Fruit fly (Drosophila melanogaster) whole organism, embryonic: ENCODE results near the gene CG9107.
A peak's percentile ranks its signal among the peaks of the same experiment; 100 is the strongest.

Source experiments
- Adf1 ChIP-seq: fragments of 200-800 bp; sonication (Bioruptor generic); IDR thresholded peaks from 2 replicates; pipeline ENCODE4 v1.3.6; 2022; ENCODE audit warnings: missing biosample characterization, missing genetic modification characterization
- Awh ChIP-seq: fragments of 200-800 bp; sonication (Bioruptor generic); IDR thresholded peaks from 2 replicates; pipeline ENCODE4, ENCODE4 v1.3.6; 2022; ENCODE audit warnings: missing biosample characterization, missing genetic modification characterization
- B-H1 ChIP-seq: fragments of 200-800 bp; sonication (Bioruptor generic); IDR thresholded peaks from 3 replicates; pipeline ENCODE4 v1.3.6; 2022; ENCODE audit warnings: missing biosample characterization, missing genetic modification characterization
- CG10209 ChIP-seq: fragments of 200-800 bp; sonication (Bioruptor generic); optimal IDR thresholded peaks from 3 replicates; lab custom pipeline; 2017; ENCODE audit warnings: missing biosample characterization, mild to moderate bottlenecking, missing genetic modification characterization, missing genetic modification reagents
- CG11456 ChIP-seq: fragments of 200-800 bp; sonication (Bioruptor generic); IDR thresholded peaks from 3 replicates; pipeline ENCODE4 v1.3.6; 2022; ENCODE audit warnings: missing biosample characterization, missing genetic modification characterization
- CG11504 ChIP-seq: fragments of 200-800 bp; sonication (Bioruptor generic); optimal IDR thresholded peaks from 3 replicates; lab custom pipeline; 2019; ENCODE audit warnings: missing biosample characterization, mild to moderate bottlenecking, missing genetic modification characterization, moderate library complexity
- CG12659 ChIP-seq: fragments of 200-800 bp; sonication (Bioruptor generic); optimal IDR thresholded peaks from 3 replicates; lab custom pipeline; 2017; ENCODE audit warnings: mild to moderate bottlenecking, missing biosample characterization, missing genetic modification reagents, missing genetic modification characterization
- CG15011 ChIP-seq: fragments of 200-800 bp; sonication (Bioruptor generic); optimal IDR thresholded peaks from 3 replicates; lab custom pipeline; 2018; ENCODE audit warnings: missing biosample characterization, mild to moderate bottlenecking, missing genetic modification characterization
- CG16779 ChIP-seq: fragments of 200-800 bp; sonication (Bioruptor generic); IDR thresholded peaks from 2 replicates; pipeline ENCODE4 v1.3.6; 2022; ENCODE audit warnings: missing biosample characterization, missing genetic modification characterization
- CG16813 ChIP-seq: fragments of 200-800 bp; sonication (Bioruptor generic); IDR thresholded peaks from 3 replicates; pipeline ENCODE4 v1.3.6; 2022; ENCODE audit warnings: missing biosample characterization, missing genetic modification characterization; ENCODE audit not compliant: partially characterized antibody
- CG17612 ChIP-seq: fragments of 200-800 bp; sonication (Bioruptor generic); IDR thresholded peaks from 2 replicates; pipeline ENCODE4 v1.3.6; 2022; ENCODE audit warnings: missing biosample characterization, missing genetic modification characterization
- CG1832 ChIP-seq: fragments of 200-800 bp; sonication (Bioruptor generic); optimal IDR thresholded peaks from 2 replicates; lab custom pipeline; 2017; ENCODE audit warnings: missing biosample characterization, mild to moderate bottlenecking, missing genetic modification characterization, inconsistent platforms
- CG2889 ChIP-seq: fragments of 200-800 bp; sonication (Bioruptor generic); IDR thresholded peaks from 3 replicates; pipeline ENCODE4 v1.3.6; 2022; ENCODE audit warnings: missing biosample characterization, missing genetic modification characterization
- CG31441 ChIP-seq: fragments of 200-800 bp; sonication (Bioruptor generic); IDR thresholded peaks from 2 replicates; pipeline ENCODE4 v1.3.6; 2022; ENCODE audit warnings: missing biosample characterization, missing genetic modification characterization
- CG42726 ChIP-seq: fragments of 200-800 bp; sonication (Bioruptor generic); IDR thresholded peaks from 2 replicates; pipeline ENCODE4 v1.3.6; 2022; ENCODE audit warnings: missing biosample characterization, missing genetic modification characterization; ENCODE audit not compliant: partially characterized antibody
- CG4707 ChIP-seq: fragments of 200-800 bp; sonication (Bioruptor generic); optimal IDR thresholded peaks from 2 replicates; lab custom pipeline; 2018; ENCODE audit warnings: missing biosample characterization, mild to moderate bottlenecking, missing genetic modification characterization, moderate library complexity
- CG6654 ChIP-seq: fragments of 200-800 bp; sonication (Bioruptor generic); optimal IDR thresholded peaks from 2 replicates; lab custom pipeline; 2017; ENCODE audit warnings: missing biosample characterization, mild to moderate bottlenecking, missing genetic modification characterization
- CG6791 ChIP-seq: fragments of 200-800 bp; sonication (Bioruptor generic); IDR thresholded peaks from 3 replicates; pipeline ENCODE4 v1.3.6; 2022; ENCODE audit warnings: missing biosample characterization, missing genetic modification characterization; ENCODE audit not compliant: partially characterized antibody
- CG7357 ChIP-seq: fragments of 200-800 bp; sonication (Bioruptor generic); IDR thresholded peaks from 3 replicates; pipeline ENCODE4 v1.3.6; 2022; ENCODE audit warnings: missing biosample characterization, missing genetic modification characterization
- CG9609 ChIP-seq: fragments of 200-800 bp; sonication (Bioruptor generic); optimal IDR thresholded peaks from 3 replicates; lab custom pipeline; 2016; ENCODE audit warnings: missing biosample characterization, missing genetic modification characterization
- Deaf1 ChIP-seq: fragments of 200-800 bp; optimal IDR thresholded peaks from 3 replicates; lab custom pipeline; 2019; ENCODE audit warnings: missing biosample characterization, mild to moderate bottlenecking, missing genetic modification characterization, moderate library complexity
- Dll ChIP-seq: fragments of 200-800 bp; sonication (Bioruptor generic); IDR thresholded peaks from 4 replicates; pipeline ENCODE4 v1.3.6; 2022; ENCODE audit warnings: missing biosample characterization, missing genetic modification characterization; ENCODE audit not compliant: partially characterized antibody
- Gug ChIP-seq: fragments of 200-800 bp; sonication (Bioruptor generic); IDR thresholded peaks from 4 replicates; pipeline ENCODE4 v1.3.6; 2022; ENCODE audit warnings: missing biosample characterization, missing genetic modification characterization
- HLHmδ ChIP-seq: fragments of 200-800 bp; sonication (Bioruptor generic); optimal IDR thresholded peaks from 2 replicates; lab custom pipeline; 2018; ENCODE audit warnings: missing biosample characterization, mild to moderate bottlenecking, missing genetic modification characterization, moderate library complexity
- Hsf ChIP-seq: fragments of 200-800 bp; sonication (Bioruptor generic); optimal IDR thresholded peaks from 3 replicates; lab custom pipeline; 2016; ENCODE audit warnings: missing biosample characterization, missing genetic modification characterization
- Kr ChIP-seq: fragments of 200-800 bp; sonication (Bioruptor generic); optimal IDR thresholded peaks from 2 replicates; lab custom pipeline; 2017; ENCODE audit warnings: missing biosample characterization, mild to moderate bottlenecking, missing genetic modification characterization
- Sox102F ChIP-seq: fragments of 200-800 bp; sonication (Bioruptor generic); optimal IDR thresholded peaks from 2 replicates; lab custom pipeline; 2018; ENCODE audit warnings: missing biosample characterization, mild to moderate bottlenecking, missing genetic modification characterization, moderate library complexity
- Trl ChIP-seq, 3 experiments: fragments of >200 bp in 2 of 3; fragments of 200-800 bp in 1 of 3; sonication (Bioruptor generic) in 1 of 3; optimal IDR thresholded peaks; 2 replicates in 1 of 3; 3 replicates in 2 of 3; lab custom pipeline; 2016 to 2017; ENCODE audit warnings: missing biosample characterization in 1 of 3, missing genetic modification characterization in 1 of 3
- ara ChIP-seq: fragments of 200-800 bp; sonication (Bioruptor generic); IDR thresholded peaks from 2 replicates; pipeline ENCODE4 v1.3.6; 2022; ENCODE audit warnings: missing biosample characterization, missing genetic modification characterization
- cad ChIP-seq: fragments of >200 bp; optimal IDR thresholded peaks from 2 replicates; lab custom pipeline; 2017; ENCODE audit warnings: missing biosample characterization, missing genetic modification characterization
- danr ChIP-seq: fragments of 200-800 bp; sonication (Bioruptor generic); IDR thresholded peaks from 2 replicates; pipeline ENCODE4 v1.3.6; 2022; ENCODE audit warnings: missing biosample characterization, missing genetic modification characterization
- disco-r ChIP-seq: fragments of 200-800 bp; sonication (Bioruptor generic); optimal IDR thresholded peaks from 2 replicates; lab custom pipeline; 2016; ENCODE audit warnings: missing biosample characterization, missing genetic modification characterization
- en ChIP-seq: fragments of 200-800 bp; sonication (Bioruptor generic); optimal IDR thresholded peaks from 2 replicates; lab custom pipeline; 2016; ENCODE audit warnings: missing biosample characterization, missing genetic modification characterization
- fd3F ChIP-seq: fragments of 200-800 bp; sonication (Bioruptor generic); optimal IDR thresholded peaks from 2 replicates; lab custom pipeline; 2018; ENCODE audit warnings: missing biosample characterization, mild to moderate bottlenecking, missing genetic modification characterization, moderate library complexity
- ftz-f1 ChIP-seq: fragments of 200-800 bp; sonication (Bioruptor generic); optimal IDR thresholded peaks from 2 replicates; lab custom pipeline; 2016; ENCODE audit warnings: missing biosample characterization, missing genetic modification characterization
- ind ChIP-seq: fragments of 200-800 bp; sonication (Bioruptor generic); optimal IDR thresholded peaks from 3 replicates; lab custom pipeline; 2016; ENCODE audit warnings: missing biosample characterization, missing genetic modification characterization
- inv ChIP-seq: fragments of 200-800 bp; sonication (Bioruptor generic); IDR thresholded peaks from 2 replicates; pipeline ENCODE4 v1.3.6; 2022; ENCODE audit warnings: missing biosample characterization, missing genetic modification characterization; ENCODE audit not compliant: partially characterized antibody
- kah ChIP-seq: fragments of 200-800 bp; sonication (Bioruptor generic); optimal IDR thresholded peaks from 2 replicates; lab custom pipeline; 2018; ENCODE audit warnings: missing biosample characterization, mild to moderate bottlenecking, missing genetic modification characterization
- lab ChIP-seq: fragments of 200-800 bp; sonication (Bioruptor generic); optimal IDR thresholded peaks from 3 replicates; lab custom pipeline; 2017; ENCODE audit warnings: missing biosample characterization, missing genetic modification characterization, mild to moderate bottlenecking, moderate library complexity, missing genetic modification reagents
- lov ChIP-seq, 2 experiments: fragments of 200-800 bp in 1 of 2; fragments of >200 bp in 1 of 2; sonication (Bioruptor generic) in 1 of 2; IDR thresholded peaks in 1 of 2; optimal IDR thresholded peaks in 1 of 2; 2 replicates in 1 of 2; 3 replicates in 1 of 2; pipeline versions ENCODE4 v1.3.6 to Lab custom; 2017 to 2022; ENCODE audit warnings: missing biosample characterization in 1 of 2, missing genetic modification characterization in 1 of 2
- luna ChIP-seq: fragments of 200-800 bp; sonication (Bioruptor generic); optimal IDR thresholded peaks from 2 replicates; lab custom pipeline; 2016; ENCODE audit warnings: missing biosample characterization, missing genetic modification characterization
- nerfin-2 ChIP-seq: fragments of 200-800 bp; sonication (Bioruptor generic); IDR thresholded peaks from 2 replicates; pipeline ENCODE4 v1.3.6; 2022; ENCODE audit warnings: missing biosample characterization, missing genetic modification characterization; ENCODE audit not compliant: partially characterized antibody
- odd ChIP-seq: fragments of 200-800 bp; sonication (Bioruptor generic); optimal IDR thresholded peaks from 2 replicates; lab custom pipeline; 2017; ENCODE audit warnings: missing biosample characterization, mild to moderate bottlenecking, missing genetic modification characterization
- phol ChIP-seq: fragments of 200-800 bp; sonication (Bioruptor generic); optimal IDR thresholded peaks from 3 replicates; lab custom pipeline; 2018; ENCODE audit warnings: missing biosample characterization, mild to moderate bottlenecking, missing genetic modification characterization, moderate library complexity
- pnt ChIP-seq: fragments of 200-800 bp; sonication (Bioruptor generic); optimal IDR thresholded peaks from 3 replicates; lab custom pipeline; 2016; ENCODE audit warnings: missing biosample characterization, missing genetic modification characterization
- ranshi ChIP-seq: fragments of 200-800 bp; sonication (Bioruptor generic); IDR thresholded peaks from 2 replicates; pipeline ENCODE4 v1.3.6; 2022; ENCODE audit warnings: missing biosample characterization, missing genetic modification characterization
- ssp ChIP-seq: fragments of 200-800 bp; sonication (Bioruptor generic); IDR thresholded peaks from 2 replicates; pipeline ENCODE4 v1.3.6; 2022; ENCODE audit warnings: missing biosample characterization, missing genetic modification characterization
- tna ChIP-seq: fragments of 200-800 bp; sonication (Bioruptor generic); IDR thresholded peaks from 2 replicates; pipeline ENCODE4 v1.3.6; 2022; ENCODE audit warnings: missing biosample characterization, missing genetic modification characterization; ENCODE audit not compliant: partially characterized antibody
- wek ChIP-seq: fragments of 200-800 bp; sonication (Bioruptor generic); optimal IDR thresholded peaks from 3 replicates; lab custom pipeline; 2018; ENCODE audit warnings: missing biosample characterization, mild to moderate bottlenecking, missing genetic modification characterization, moderate library complexity

CG9107 gene

dm6 chr2L:6065823-6066222 is 41.5 kb upstream of the CG9107 start, which contains the start of the genes Fbw5 and CG9147 (continued):
- peak; percentile 99 for TF ChIP-seq odd (GFP tag; lab: Kevin White, UChicago)
- peak; percentile 98 for TF ChIP-seq CG4707
- peak; percentile 63 for TF ChIP-seq tna (GFP tag; lab: Robert Waterston, UW)
- TF ChIP-seq phol (tag; lab: Kevin White, UChicago), result peak; percentile 98
- peak; percentile 96 for TF ChIP-seq ssp
- TF ChIP-seq ranshi, result peak; percentile 100
- peak; percentile 65 for TF ChIP-seq Dll
- peak; percentile 92 for TF ChIP-seq Deaf1 (tag; lab: Kevin White, UChicago)
- peak; percentile 39 for TF ChIP-seq HLHmδ (GFP tag; lab: Kevin White, UChicago)
- TF ChIP-seq inv (GFP tag; lab: Robert Waterston, UW), result peak; percentile 18; the same call in 1 of the 2 replicates
- TF ChIP-seq disco-r, result peak; percentile 99
- TF ChIP-seq Adf1 (GFP tag; lab: Robert Waterston, UW), result peak; percentile 93
- TF ChIP-seq CG16813 (GFP tag; lab: Robert Waterston, UW), result peak; percentile 46; the same call in 1 of the 3 replicates
- TF ChIP-seq Hsf (GFP tag; lab: Kevin White, UChicago), result peak; percentile 100
- TF ChIP-seq ftz-f1 (GFP tag; lab: Kevin White, UChicago), result peak; percentile 96
- TF ChIP-seq Sox102F (GFP tag; lab: Kevin White, UChicago), result peak; percentile 100
- TF ChIP-seq nerfin-2 (GFP tag; lab: Robert Waterston, UW), result peak; percentile 71
- TF ChIP-seq pnt, result peak; percentile 99
- peak; percentile 96 for TF ChIP-seq CG17612 (GFP tag; lab: Robert Waterston, UW)
- peak; percentile 98 for TF ChIP-seq CG15011 (GFP tag; lab: Kevin White, UChicago)
- TF ChIP-seq luna (GFP tag; lab: Kevin White, UChicago), result peak; percentile 99
- peak; percentile 99 for TF ChIP-seq CG2889 (GFP tag; lab: Robert Waterston, UW)
- TF ChIP-seq kah (GFP tag; lab: Kevin White, UChicago), result peak; percentile 98
- TF ChIP-seq lov (optimal IDR thresholded peaks at IDR 0.05; lab: Kevin White, UChicago), result no peak
- peak; percentile 99 for TF ChIP-seq lov (GFP tag; IDR thresholded peaks at IDR 0.05; lab: Robert Waterston, UW)
- TF ChIP-seq ind (GFP tag; lab: Kevin White, UChicago), result peak; percentile 99
- peak; percentile 83 for TF ChIP-seq Kr (GFP tag; lab: Kevin White, UChicago)
- TF ChIP-seq Awh, result peak; percentile 99
- TF ChIP-seq danr, result peak; percentile 99
- peak; percentile 99 for TF ChIP-seq en (GFP tag; lab: Kevin White, UChicago)
- TF ChIP-seq ara, result peak; percentile 100
- TF ChIP-seq CG6654 (GFP tag; lab: Kevin White, UChicago), result peak; percentile 91
- peak; percentile 100 for TF ChIP-seq CG12659 (GFP tag; lab: Kevin White, UChicago)
- TF ChIP-seq B-H1 (GFP tag; lab: Robert Waterston, UW), result peak; percentile 99
- peak; percentile 97 for TF ChIP-seq wek (GFP tag; lab: Kevin White, UChicago)
- TF ChIP-seq CG1832 (GFP tag; lab: Kevin White, UChicago), result no peak
- TF ChIP-seq CG6791 (GFP tag; lab: Robert Waterston, UW), result peak; percentile 63; the same call in 1 of the 3 replicates
- peak; percentile 99 for TF ChIP-seq CG9609 (GFP tag; lab: Kevin White, UChicago)
- TF ChIP-seq CG16779 (GFP tag; lab: Robert Waterston, UW), result peak; percentile 98
- TF ChIP-seq lab (GFP tag; lab: Kevin White, UChicago), result peak; percentile 99
- TF ChIP-seq CG31441 (GFP tag; lab: Robert Waterston, UW), result peak; percentile 99
- no peak for TF ChIP-seq CG42726 (GFP tag; lab: Robert Waterston, UW)
- TF ChIP-seq Gug (GFP tag; lab: Robert Waterston, UW), result peak; percentile 99
- TF ChIP-seq Trl (optimal IDR thresholded peaks at IDR 0.05; lab: Kevin White, UChicago), result no peak
- peak; percentile 100 for TF ChIP-seq Trl (GFP tag; optimal IDR thresholded peaks at IDR 0.05; lab: Kevin White, UChicago)
- TF ChIP-seq cad (GFP tag; lab: Kevin White, UChicago), result no peak
- TF ChIP-seq CG10209 (GFP tag; lab: Kevin White, UChicago), result peak; percentile 100
- peak; percentile 100 for TF ChIP-seq fd3F (GFP tag; lab: Kevin White, UChicago)
- TF ChIP-seq CG11456, result peak; percentile 100
- peak; percentile 96 for TF ChIP-seq CG7357 (GFP tag; lab: Robert Waterston, UW)
- peak; percentile 99 for TF ChIP-seq CG11504 (tag; lab: Kevin White, UChicago)
